Worm (Caenorhabditis elegans): Measurements from ENCODE around the gene cyk-4.
A peak's percentile ranks its signal among the peaks of the same experiment; 100 is the strongest.

Gene cyk-4

ce11 chrIII:13733833-13734232 lies 37.2 kb downstream of the cyk-4 start:
- no peak for TF ChIP-seq snpc-4 (tag; optimal IDR thresholded peaks at IDR 0.05)
- TF ChIP-seq sem-2 (GFP tag; optimal IDR thresholded peaks at IDR 0.05), result no peak
- no peak for TF ChIP-seq lin-32 (GFP tag; optimal IDR thresholded peaks at IDR 0.05)
- TF ChIP-seq unc-62 (GFP tag; optimal IDR thresholded peaks at IDR 0.05), result no peak
- TF ChIP-seq nhr-76 (tag; optimal IDR thresholded peaks at IDR 0.05), result no peak
- no peak for TF ChIP-seq mls-2 (tag; optimal IDR thresholded peaks at IDR 0.05)
- no peak for TF ChIP-seq cnd-1 (tag; optimal IDR thresholded peaks at IDR 0.05)
- TF ChIP-seq M03D4.4 (tag; optimal IDR thresholded peaks at IDR 0.05), result no peak
- no peak for TF ChIP-seq ztf-11 (tag; optimal IDR thresholded peaks at IDR 0.05)
- no peak for TF ChIP-seq nhr-28 (tag; optimal IDR thresholded peaks at IDR 0.05)
- TF ChIP-seq lsy-2 (tag; optimal IDR thresholded peaks at IDR 0.05), result no peak
- TF ChIP-seq mep-1 (tag; optimal IDR thresholded peaks at IDR 0.05), result no peak
- TF ChIP-seq elt-1 (tag; optimal IDR thresholded peaks at IDR 0.05; ENCODE audit: borderline replicate concordance, insufficient read depth), result no peak
- TF ChIP-seq zip-8 (tag; optimal IDR thresholded peaks at IDR 0.05), result no peak
- no peak for TF ChIP-seq flh-1 (GFP tag; optimal IDR thresholded peaks at IDR 0.05)
- no peak for TF ChIP-seq ceh-39 (tag; optimal IDR thresholded peaks at IDR 0.05)

- TF ChIP-seq pha-4 (tag; optimal IDR thresholded peaks at IDR 0.05) (peak; percentile 49), nhr-28 (tag; optimal IDR thresholded peaks at IDR 0.05) (no peak)
Observed at ce11 chrIII:13732665-13733064, 38.4 kb downstream of the cyk-4 start.

DNA sequence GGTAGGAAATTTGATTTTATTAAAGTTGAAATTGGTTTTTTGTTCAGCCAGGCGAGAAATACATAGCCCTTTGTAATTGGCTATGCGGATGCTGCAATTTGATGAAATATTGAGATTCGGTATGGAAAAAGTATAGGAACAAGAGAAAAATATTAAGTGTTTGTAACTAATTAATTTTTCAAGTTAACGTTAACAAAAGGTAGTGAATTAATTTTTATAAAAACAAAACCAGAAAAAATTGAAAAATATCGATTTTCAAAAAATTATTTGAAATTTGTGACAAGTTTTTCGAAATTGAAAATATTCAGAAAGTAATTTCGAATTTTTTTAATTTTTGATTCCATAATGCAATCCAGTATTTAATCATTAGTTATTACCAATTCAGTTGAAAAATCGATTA lies 39.4 kb downstream of the cyk-4 start, which contains the start of gene W06F12.2:
Gene W06F12.2 (minus strand): TSS at position 101 of the 400 bp plus-strand sequence.
- TF ChIP-seq hlh-1 (tag; optimal IDR thresholded peaks at IDR 0.05) (no peak), unc-120 (tag; optimal IDR thresholded peaks at IDR 0.05; ENCODE audit: poor library complexity, severe bottlenecking) (no peak), mls-2 (tag; optimal IDR thresholded peaks at IDR 0.05) (no peak), M03D4.4 (tag; optimal IDR thresholded peaks at IDR 0.05) (no peak)

ce11 chrIII:13729760-13730159 lies 41.3 kb downstream of the cyk-4 start:
- no peak for TF ChIP-seq ceh-43 (GFP tag; optimal IDR thresholded peaks at IDR 0.05)
- TF ChIP-seq unc-62 (GFP tag; optimal IDR thresholded peaks at IDR 0.05), result no peak
- TF ChIP-seq zip-8 (tag; optimal IDR thresholded peaks at IDR 0.05), result no peak
- no peak for TF ChIP-seq drap-1 (GFP tag; optimal IDR thresholded peaks at IDR 0.05)
- no peak for TF ChIP-seq lsy-2 (tag; optimal IDR thresholded peaks at IDR 0.05)
- TF ChIP-seq unc-120 (tag; optimal IDR thresholded peaks at IDR 0.05; ENCODE audit: poor library complexity, severe bottlenecking), result no peak
- no peak for TF ChIP-seq M03D4.4 (tag; optimal IDR thresholded peaks at IDR 0.05)
- no peak for TF ChIP-seq elt-1 (tag; optimal IDR thresholded peaks at IDR 0.05; ENCODE audit: borderline replicate concordance, insufficient read depth)
- no peak for TF ChIP-seq nhr-12 (tag; optimal IDR thresholded peaks at IDR 0.05)
- TF ChIP-seq ces-1 (GFP tag; optimal IDR thresholded peaks at IDR 0.05), result no peak

ce11 chrIII:13724018-13724892 lies 46.8 kb downstream of the cyk-4 start:
- TF ChIP-seq nhr-12 (tag; optimal IDR thresholded peaks at IDR 0.05), result no peak
- TF ChIP-seq ceh-83 (GFP tag; optimal IDR thresholded peaks at IDR 0.05), result no peak
- no peak for TF ChIP-seq sptf-1 (tag; optimal IDR thresholded peaks at IDR 0.05)
- no peak for TF ChIP-seq unc-39 (tag; optimal IDR thresholded peaks at IDR 0.05)
- TF ChIP-seq pha-4 (tag; optimal IDR thresholded peaks at IDR 0.05), result no peak
- TF ChIP-seq lin-32 (GFP tag; optimal IDR thresholded peaks at IDR 0.05), result no peak
- TF ChIP-seq bed-3 (GFP tag; optimal IDR thresholded peaks at IDR 0.05), result no peak
- TF ChIP-seq elt-3 (tag; optimal IDR thresholded peaks at IDR 0.05), result no peak
- no peak for TF ChIP-seq unc-120 (tag; optimal IDR thresholded peaks at IDR 0.05; ENCODE audit: poor library complexity, severe bottlenecking)
- TF ChIP-seq tbx-8 (GFP tag; optimal IDR thresholded peaks at IDR 0.05), result no peak
- no peak for TF ChIP-seq M03D4.4 (tag; optimal IDR thresholded peaks at IDR 0.05)
- TF ChIP-seq zip-8 (tag; optimal IDR thresholded peaks at IDR 0.05), result no peak
- TF ChIP-seq snpc-4 (tag; optimal IDR thresholded peaks at IDR 0.05), result no peak
- TF ChIP-seq mls-2 (tag; optimal IDR thresholded peaks at IDR 0.05), result no peak
- no peak for TF ChIP-seq lin-13 (tag; optimal IDR thresholded peaks at IDR 0.05)
